Worm (Caenorhabditis elegans) whole organism, L3 larva: ENCODE measurements around the gene srx-50.

ENCODE experiments used
- ceh-82 ChIP-seq: fragments of 150-350 bp; optimal IDR thresholded peaks from 2 replicates; lab custom pipeline; 2014; ENCODE audit warnings: missing biosample characterization, missing genetic modification characterization
- egl-5 ChIP-seq: fragments of 150-350 bp; optimal IDR thresholded peaks from 2 replicates; lab custom pipeline; 2017; ENCODE audit warnings: missing biosample characterization, missing genetic modification reagents, missing genetic modification characterization, inconsistent platforms
- elt-2 ChIP-seq: sonication (generic microtip); optimal IDR thresholded peaks from 2 replicates; lab custom pipeline; 2016; ENCODE audit warnings: missing genetic modification reagents, mild to moderate bottlenecking, missing genetic modification characterization, missing compliant biosample characterization
- eor-1 ChIP-seq, 2 experiments: fragments of 150-350 bp; optimal IDR thresholded peaks; 2 replicates each; lab custom pipeline; 2014 to 2018; ENCODE audit warnings: missing biosample characterization in 2 of 2, missing genetic modification characterization in 2 of 2
- fkh-10 ChIP-seq: sonication (generic microtip); optimal IDR thresholded peaks from 2 replicates; lab custom pipeline; 2017; ENCODE audit warnings: missing biosample characterization, missing genetic modification reagents, missing genetic modification characterization
- mdl-1 ChIP-seq: fragments of 150-350 bp; optimal IDR thresholded peaks from 2 replicates; lab custom pipeline; 2014; ENCODE audit warnings: missing biosample characterization, missing genetic modification characterization
- nhr-28 ChIP-seq: fragments of 150-350 bp; optimal IDR thresholded peaks from 2 replicates; lab custom pipeline; 2014; ENCODE audit warnings: missing biosample characterization, missing genetic modification characterization
- nhr-76 ChIP-seq: fragments of 150-350 bp; sonication (generic microtip); optimal IDR thresholded peaks from 5 replicates; lab custom pipeline; 2014; ENCODE audit warnings: missing biosample characterization, missing genetic modification characterization
- pha-4 ChIP-seq: fragments of 150-350 bp; optimal IDR thresholded peaks from 2 replicates; lab custom pipeline; 2014; ENCODE audit warnings: missing biosample characterization, missing genetic modification reagents, missing genetic modification characterization
- ztf-11 ChIP-seq: fragments of 150-350 bp; optimal IDR thresholded peaks from 2 replicates; lab custom pipeline; 2014; ENCODE audit warnings: missing biosample characterization, missing genetic modification characterization

ce11 chrIV:7035823-7036222 lies 22.0 kb upstream of the srx-50 start, which contains the start of gene C06G3.3:
- TF ChIP-seq fkh-10 (no peak), nhr-76 (tag; lab: Kevin White, UChicago) (no peak), mdl-1 (tag; lab: Kevin White, UChicago) (no peak), nhr-28 (tag; lab: Kevin White, UChicago) (no peak), ztf-11 (tag; lab: Kevin White, UChicago) (no peak), egl-5 (tag; lab: Kevin White, UChicago) (no peak), ceh-82 (tag; lab: Kevin White, UChicago) (no peak), elt-2 (tag; lab: Kevin White, UChicago) (no peak), pha-4 (peak; percentile 58), eor-1 (tag; optimal IDR thresholded peaks at IDR 0.05; lab: Kevin White, UChicago) (no peak)
